Fruit fly (Drosophila melanogaster) whole organism, embryonic: ENCODE measurements around the gene GstD10.

ENCODE experiments used
- ATbp ChIP-seq: fragments of 200-800 bp; sonication (Bioruptor generic); optimal IDR thresholded peaks from 2 replicates; lab custom pipeline; 2017; ENCODE audit warnings: missing biosample characterization, mild to moderate bottlenecking, missing genetic modification characterization, missing genetic modification reagents
- Abd-B ChIP-seq: fragments of 200-800 bp; sonication (Bioruptor generic); optimal IDR thresholded peaks from 2 replicates; lab custom pipeline; 2018; ENCODE audit warnings: missing biosample characterization, mild to moderate bottlenecking, missing genetic modification characterization, moderate library complexity
- Bdp1 ChIP-seq: fragments of 200-800 bp; sonication (Bioruptor generic); optimal IDR thresholded peaks from 3 replicates; lab custom pipeline; 2016; ENCODE audit warnings: missing biosample characterization, missing genetic modification characterization
- CG12104 ChIP-seq: fragments of 200-800 bp; sonication (Bioruptor generic); optimal IDR thresholded peaks from 3 replicates; lab custom pipeline; 2016; ENCODE audit warnings: missing biosample characterization, missing genetic modification characterization
- CG12769 ChIP-seq: fragments of 200-800 bp; sonication (Bioruptor generic); optimal IDR thresholded peaks from 2 replicates; lab custom pipeline; 2019; ENCODE audit warnings: missing biosample characterization, mild to moderate bottlenecking, missing genetic modification characterization, moderate library complexity
- CG16815 ChIP-seq: fragments of 200-800 bp; sonication (Bioruptor generic); optimal IDR thresholded peaks from 3 replicates; lab custom pipeline; 2017; ENCODE audit warnings: missing biosample characterization, mild to moderate bottlenecking, missing genetic modification characterization
- CG17186 ChIP-seq: fragments of 200-800 bp; sonication (Bioruptor generic); optimal IDR thresholded peaks from 3 replicates; lab custom pipeline; 2017; ENCODE audit warnings: missing biosample characterization, missing genetic modification reagents, missing genetic modification characterization
- CG17359 ChIP-seq: fragments of 200-800 bp; sonication (Bioruptor generic); optimal IDR thresholded peaks from 3 replicates; lab custom pipeline; 2018; ENCODE audit warnings: missing biosample characterization, mild to moderate bottlenecking, missing genetic modification characterization, moderate library complexity
- CG17568 ChIP-seq: fragments of 200-800 bp; sonication (Bioruptor generic); optimal IDR thresholded peaks from 2 replicates; lab custom pipeline; 2018; ENCODE audit warnings: missing biosample characterization, mild to moderate bottlenecking, missing genetic modification characterization, moderate library complexity
- CG2199 ChIP-seq: fragments of 200-800 bp; sonication (Bioruptor generic); IDR thresholded peaks from 3 replicates; pipeline ENCODE4 v1.3.6; 2022; ENCODE audit warnings: missing biosample characterization, missing genetic modification characterization
- CG34376 ChIP-seq: fragments of 200-800 bp; sonication (Bioruptor generic); optimal IDR thresholded peaks from 2 replicates; lab custom pipeline; 2018; ENCODE audit warnings: missing biosample characterization, mild to moderate bottlenecking, missing genetic modification characterization
- CG4730 ChIP-seq: fragments of 200-800 bp; sonication (Bioruptor generic); IDR thresholded peaks from 2 replicates; pipeline ENCODE4 v1.3.6; 2022; ENCODE audit warnings: missing biosample characterization, missing genetic modification characterization
- CG6683 ChIP-seq: fragments of 200-800 bp; sonication (Bioruptor generic); optimal IDR thresholded peaks from 2 replicates; lab custom pipeline; 2017; ENCODE audit warnings: missing biosample characterization, mild to moderate bottlenecking, missing genetic modification characterization, missing genetic modification reagents
- CG7372 ChIP-seq: fragments of 200-800 bp; sonication (Bioruptor generic); IDR thresholded peaks from 2 replicates; pipeline ENCODE4 v1.3.6; 2022; ENCODE audit warnings: missing biosample characterization, missing genetic modification characterization
- CG8281 ChIP-seq: fragments of 200-800 bp; sonication (Bioruptor generic); optimal IDR thresholded peaks from 2 replicates; lab custom pipeline; 2018; ENCODE audit warnings: missing biosample characterization, mild to moderate bottlenecking, missing genetic modification characterization, moderate library complexity
- CG9437 ChIP-seq: fragments of 200-800 bp; sonication (Bioruptor generic); optimal IDR thresholded peaks from 2 replicates; lab custom pipeline; 2018; ENCODE audit warnings: missing biosample characterization, mild to moderate bottlenecking, missing genetic modification characterization
- CoRest ChIP-seq: fragments of 200-800 bp; sonication (Bioruptor generic); optimal IDR thresholded peaks from 3 replicates; lab custom pipeline; 2018; ENCODE audit warnings: missing biosample characterization, mild to moderate bottlenecking, missing genetic modification characterization, moderate library complexity
- D ChIP-seq, 2 experiments: fragments of 200-800 bp in 1 of 2; fragments of >200 bp in 1 of 2; sonication (Bioruptor generic) in 1 of 2; optimal IDR thresholded peaks; 2 replicates in 1 of 2; 3 replicates in 1 of 2; lab custom pipeline; 2017; ENCODE audit warnings: mild to moderate bottlenecking in 1 of 2, missing biosample characterization in 1 of 2, missing genetic modification characterization in 1 of 2, missing genetic modification reagents in 1 of 2
- Ets65A ChIP-seq: fragments of 200-800 bp; sonication (Bioruptor generic); peaks from one replicate; lab custom pipeline; 2016; ENCODE audit warnings: missing biosample characterization, missing genetic modification characterization
- H15 ChIP-seq: fragments of 200-800 bp; sonication (Bioruptor generic); IDR thresholded peaks from 3 replicates; pipeline ENCODE4 v1.3.6; 2022; ENCODE audit warnings: missing biosample characterization, missing genetic modification characterization
- H2.0 ChIP-seq: fragments of 200-800 bp; sonication (Bioruptor generic); IDR thresholded peaks from 2 replicates; pipeline ENCODE4 v1.3.6; 2022; ENCODE audit warnings: missing biosample characterization, missing genetic modification characterization
- HLH4C ChIP-seq: fragments of 200-800 bp; sonication (Bioruptor generic); IDR thresholded peaks from 3 replicates; pipeline ENCODE4 v1.3.6; 2022; ENCODE audit warnings: missing biosample characterization, missing genetic modification characterization; ENCODE audit not compliant: partially characterized antibody
- Hr78 ChIP-seq, 2 experiments: fragments of 200-800 bp in 1 of 2; fragments of >200 bp in 1 of 2; sonication (Bioruptor generic) in 1 of 2; optimal IDR thresholded peaks; 2 replicates each; lab custom pipeline; 2017 to 2019; ENCODE audit warnings: missing biosample characterization in 2 of 2, missing genetic modification characterization in 2 of 2, mild to moderate bottlenecking in 1 of 2, moderate library complexity in 1 of 2
- Mes4 ChIP-seq: fragments of 200-800 bp; sonication (Bioruptor generic); optimal IDR thresholded peaks from 2 replicates; lab custom pipeline; 2016; ENCODE audit warnings: missing biosample characterization, missing genetic modification characterization
- Opbp ChIP-seq: fragments of 200-800 bp; sonication (Bioruptor generic); IDR thresholded peaks from 3 replicates; pipeline ENCODE4 v1.3.6; 2022; ENCODE audit warnings: missing biosample characterization, missing genetic modification characterization; ENCODE audit not compliant: partially characterized antibody
- Sry-δ ChIP-seq: fragments of 200-800 bp; sonication (Bioruptor generic); optimal IDR thresholded peaks from 2 replicates; lab custom pipeline; 2016; ENCODE audit warnings: missing biosample characterization, missing genetic modification characterization
- Trl ChIP-seq, 3 experiments: fragments of >200 bp in 2 of 3; fragments of 200-800 bp in 1 of 3; sonication (Bioruptor generic) in 1 of 3; optimal IDR thresholded peaks; 2 replicates in 1 of 3; 3 replicates in 2 of 3; lab custom pipeline; 2016 to 2017; ENCODE audit warnings: missing biosample characterization in 1 of 3, missing genetic modification characterization in 1 of 3
- ab ChIP-seq: fragments of 200-800 bp; sonication (Bioruptor generic); optimal IDR thresholded peaks from 2 replicates; lab custom pipeline; 2016; ENCODE audit warnings: missing biosample characterization, missing genetic modification characterization
- bsh ChIP-seq, 2 experiments: fragments of 200-800 bp; sonication (Bioruptor generic); optimal IDR thresholded peaks; 2 replicates each; lab custom pipeline; 2017 to 2018; ENCODE audit warnings: mild to moderate bottlenecking in 2 of 2, missing biosample characterization in 2 of 2, missing genetic modification characterization in 2 of 2, moderate library complexity in 1 of 2
- cg ChIP-seq: fragments of 200-800 bp; sonication (Bioruptor generic); optimal IDR thresholded peaks from 3 replicates; lab custom pipeline; 2019; ENCODE audit warnings: missing biosample characterization, mild to moderate bottlenecking, missing genetic modification characterization, moderate library complexity
- corto ChIP-seq: fragments of 200-800 bp; sonication (Bioruptor generic); optimal IDR thresholded peaks from 2 replicates; lab custom pipeline; 2016; ENCODE audit warnings: missing biosample characterization, mild to moderate bottlenecking, missing genetic modification characterization, moderate library complexity
- exex ChIP-seq: fragments of 200-800 bp; sonication (Bioruptor generic); optimal IDR thresholded peaks from 4 replicates; lab custom pipeline; 2018; ENCODE audit warnings: missing biosample characterization, mild to moderate bottlenecking, missing genetic modification characterization, moderate library complexity
- fd102C ChIP-seq: fragments of 200-800 bp; sonication (Bioruptor generic); optimal IDR thresholded peaks from 2 replicates; lab custom pipeline; 2018; ENCODE audit warnings: missing biosample characterization, mild to moderate bottlenecking, missing genetic modification characterization, moderate library complexity
- inv ChIP-seq: fragments of 200-800 bp; sonication (Bioruptor generic); IDR thresholded peaks from 2 replicates; pipeline ENCODE4 v1.3.6; 2022; ENCODE audit warnings: missing biosample characterization, missing genetic modification characterization; ENCODE audit not compliant: partially characterized antibody
- knrl ChIP-seq: fragments of 200-800 bp; sonication (Bioruptor generic); IDR thresholded peaks from 3 replicates; pipeline ENCODE4 v1.3.6; 2022; ENCODE audit warnings: missing biosample characterization, missing genetic modification characterization; ENCODE audit not compliant: partially characterized antibody
- nom ChIP-seq: fragments of 200-800 bp; sonication (Bioruptor generic); optimal IDR thresholded peaks from 2 replicates; lab custom pipeline; 2017; ENCODE audit warnings: missing biosample characterization, missing genetic modification characterization, mild to moderate bottlenecking, moderate library complexity, missing genetic modification reagents
- oc ChIP-seq: fragments of 200-800 bp; sonication (Bioruptor generic); optimal IDR thresholded peaks from 2 replicates; lab custom pipeline; 2018; ENCODE audit warnings: missing biosample characterization, mild to moderate bottlenecking, missing genetic modification characterization, moderate library complexity
- odd ChIP-seq: fragments of 200-800 bp; sonication (Bioruptor generic); optimal IDR thresholded peaks from 2 replicates; lab custom pipeline; 2017; ENCODE audit warnings: missing biosample characterization, mild to moderate bottlenecking, missing genetic modification characterization
- peb ChIP-seq: fragments of 200-800 bp; sonication (Bioruptor generic); IDR thresholded peaks from 2 replicates; pipeline ENCODE4 v1.3.6; 2022; ENCODE audit warnings: missing biosample characterization, missing genetic modification characterization
- pho ChIP-seq: fragments of 200-800 bp; sonication (Bioruptor generic); optimal IDR thresholded peaks from 2 replicates; lab custom pipeline; 2016; ENCODE audit warnings: missing biosample characterization, missing genetic modification characterization
- schlank ChIP-seq: fragments of 200-800 bp; sonication (Bioruptor generic); optimal IDR thresholded peaks from 2 replicates; lab custom pipeline; 2018; ENCODE audit warnings: missing biosample characterization, mild to moderate bottlenecking, missing genetic modification characterization
- sr ChIP-seq: fragments of 200-800 bp; sonication (Bioruptor generic); IDR thresholded peaks from 3 replicates; pipeline ENCODE4 v1.3.6; 2022; ENCODE audit warnings: missing biosample characterization, missing genetic modification characterization
- sug ChIP-seq: fragments of 200-800 bp; optimal IDR thresholded peaks from 2 replicates; lab custom pipeline; 2019; ENCODE audit warnings: missing biosample characterization, mild to moderate bottlenecking, missing genetic modification characterization, moderate library complexity
- tin ChIP-seq: fragments of 200-800 bp; sonication (Bioruptor generic); optimal IDR thresholded peaks from 3 replicates; lab custom pipeline; 2016; ENCODE audit warnings: missing biosample characterization, missing genetic modification characterization
- tx ChIP-seq: fragments of 200-800 bp; sonication (Bioruptor generic); optimal IDR thresholded peaks from 2 replicates; lab custom pipeline; 2016; ENCODE audit warnings: missing biosample characterization, missing genetic modification characterization
- vfl ChIP-seq: fragments of 200-800 bp; sonication (Bioruptor generic); optimal IDR thresholded peaks from 2 replicates; lab custom pipeline; 2016; ENCODE audit warnings: missing biosample characterization, missing genetic modification characterization

Gene GstD10

dm6 chr3R:12373800-12374199 lies 8.3 kb upstream of the GstD10 start, which contains the start of gene GstD4:
Gene GstD4 (plus strand): TSS chr3R:12374100.
- TF ChIP-seq CG9437: no peak
- TF ChIP-seq exex (tag; lab: Kevin White, UChicago): peak; percentile 23

- TF ChIP-seq ab (GFP tag; lab: Kevin White, UChicago) (no peak), peb (GFP tag; lab: Robert Waterston, UW) (no peak), CG17186 (GFP tag; lab: Kevin White, UChicago) (no peak), Bdp1 (GFP tag; lab: Kevin White, UChicago) (no peak), knrl (GFP tag; lab: Robert Waterston, UW) (no peak), CG12769 (tag; lab: Kevin White, UChicago) (peak; percentile 4), Trl (optimal IDR thresholded peaks at IDR 0.05; lab: Kevin White, UChicago) (peak; percentile 12 to 31), Trl (GFP tag; optimal IDR thresholded peaks at IDR 0.05; lab: Kevin White, UChicago) (no peak), Sry-δ (GFP tag; lab: Kevin White, UChicago) (no peak), CG6683 (GFP tag; lab: Kevin White, UChicago) (no peak), vfl (no peak), D (optimal IDR thresholded peaks at IDR 0.05; lab: Kevin White, UChicago) (no peak), D (GFP tag; optimal IDR thresholded peaks at IDR 0.05; lab: Kevin White, UChicago) (no peak), CG2199 (GFP tag; lab: Robert Waterston, UW) (0 out of 3 replicates have a peak, but pooled peaks have one; percentile 44), nom (peak; percentile 15), Abd-B (GFP tag; lab: Kevin White, UChicago) (no peak), Opbp (peak; percentile 15; the same call in 1 of the 3 replicates), cg (GFP tag; lab: Kevin White, UChicago) (peak; percentile 65), sug (tag; lab: Kevin White, UChicago) (peak; percentile 94), inv (no peak), H2.0 (GFP tag; lab: Robert Waterston, UW) (no peak)
These were observed 7.3 kb upstream of the GstD10 start, which contains the start of gene GstD3 for dm6 chr3R:12372800-12373199. Gene GstD3 (plus strand): TSS chr3R:12373068.

- TF ChIP-seq Ets65A (GFP tag; lab: Kevin White, UChicago) (peak; percentile 15), sr (GFP tag; lab: Robert Waterston, UW) (no peak), tx (no peak), H15 (GFP tag; lab: Robert Waterston, UW) (peak; percentile 30; the same call in 1 of the 3 replicates), CG12104 (GFP tag; lab: Kevin White, UChicago) (no peak), exex (tag; lab: Kevin White, UChicago) (peak; percentile 28), ATbp (GFP tag; lab: Kevin White, UChicago) (no peak), tin (no peak), odd (GFP tag; lab: Kevin White, UChicago) (no peak), CG17359 (tag; lab: Kevin White, UChicago) (no peak), CG17568 (GFP tag; lab: Kevin White, UChicago) (no peak), HLH4C (GFP tag; lab: Robert Waterston, UW) (no peak), pho (GFP tag; lab: Kevin White, UChicago) (no peak)
These were observed 6.1 kb upstream of the GstD10 start, which contains the start of gene GstD2 for dm6 chr3R:12371671-12372070. Gene GstD2 (plus strand): TSS chr3R:12371971.

- peak; percentile 66 for TF ChIP-seq corto
- no peak for TF ChIP-seq bsh (GFP tag; optimal IDR thresholded peaks at IDR 0.05; lab: Kevin White, UChicago)
- no peak for TF ChIP-seq CG4730 (GFP tag; lab: Robert Waterston, UW)
- TF ChIP-seq CG7372 (GFP tag; lab: Robert Waterston, UW): no peak
- TF ChIP-seq CG16815 (GFP tag; lab: Kevin White, UChicago): no peak
- TF ChIP-seq CoRest (tag; lab: Kevin White, UChicago): no peak
- no peak for TF ChIP-seq schlank (tag; lab: Kevin White, UChicago)
- no peak for TF ChIP-seq oc (tag; lab: Kevin White, UChicago)
- no peak for TF ChIP-seq CG8281 (tag; lab: Kevin White, UChicago)
- peak; percentile 66 for TF ChIP-seq CG34376
- peak in 1 of 2 experiments; percentile 61 for TF ChIP-seq Hr78 (GFP tag; optimal IDR thresholded peaks at IDR 0.05; lab: Kevin White, UChicago)
- no peak for TF ChIP-seq fd102C
- no peak for TF ChIP-seq Mes4 (GFP tag; lab: Kevin White, UChicago)
These were observed 5.1 kb upstream of the GstD10 start for dm6 chr3R:12370643-12370995.
